Worm (Caenorhabditis elegans) whole organism, L3 larva: ENCODE results near the gene scl-20.

ENCODE experiments used
- ZK546.5 ChIP-seq: sonication (generic microtip); optimal IDR thresholded peaks from 2 replicates; lab custom pipeline; 2017; ENCODE audit warnings: missing biosample characterization, missing genetic modification characterization
- ceh-16 ChIP-seq: sonication (generic microtip); optimal IDR thresholded peaks from 2 replicates; lab custom pipeline; 2017; ENCODE audit warnings: missing biosample characterization, missing genetic modification characterization
- elt-1 ChIP-seq: fragments of 150-350 bp; optimal IDR thresholded peaks from 2 replicates; lab custom pipeline; 2014; ENCODE audit warnings: missing biosample characterization, missing genetic modification characterization
- fos-1 ChIP-seq: fragments of 150-350 bp; optimal IDR thresholded peaks from 2 replicates; lab custom pipeline; 2014; ENCODE audit warnings: missing biosample characterization, missing genetic modification characterization
- lin-39 ChIP-seq: fragments of 150-350 bp; optimal IDR thresholded peaks from 2 replicates; lab custom pipeline; 2018; ENCODE audit warnings: missing biosample characterization, missing genetic modification reagents, missing genetic modification characterization
- nhr-12 ChIP-seq: fragments of 150-350 bp; optimal IDR thresholded peaks from 2 replicates; lab custom pipeline; 2014; ENCODE audit warnings: missing biosample characterization, missing genetic modification characterization
- nhr-77 ChIP-seq: fragments of 150-350 bp; optimal IDR thresholded peaks from 2 replicates; lab custom pipeline; 2014; ENCODE audit warnings: missing biosample characterization, missing genetic modification characterization
- unc-39 ChIP-seq: sonication (generic microtip); optimal IDR thresholded peaks from 4 replicates; lab custom pipeline; 2017; ENCODE audit warnings: missing biosample characterization, missing genetic modification characterization
- unc-62 ChIP-seq: fragments of 150-350 bp; sonication (generic microtip); optimal IDR thresholded peaks from 4 replicates; lab custom pipeline; 2014; ENCODE audit warnings: missing biosample characterization, missing genetic modification reagents, missing genetic modification characterization
- ztf-11 ChIP-seq: fragments of 150-350 bp; optimal IDR thresholded peaks from 2 replicates; lab custom pipeline; 2014; ENCODE audit warnings: missing biosample characterization, missing genetic modification characterization
- ztf-4 ChIP-seq: fragments of 150-350 bp; optimal IDR thresholded peaks from 2 replicates; lab custom pipeline; 2014; ENCODE audit warnings: missing biosample characterization, missing genetic modification characterization

ce11 chrV:18708015-18708414 lies 26.3 kb downstream of the scl-20 start:
- TF ChIP-seq ceh-16 (tag; lab: Kevin White, UChicago) = no peak
- TF ChIP-seq nhr-12 = no peak
- TF ChIP-seq nhr-77 = no peak
- no peak for TF ChIP-seq lin-39 (tag; lab: Kevin White, UChicago)
- no peak for TF ChIP-seq fos-1 (tag; lab: Kevin White, UChicago)
- TF ChIP-seq ztf-4 (tag; lab: Kevin White, UChicago) = no peak
- no peak for TF ChIP-seq unc-39 (tag; lab: Kevin White, UChicago)
- TF ChIP-seq ztf-11 (tag; lab: Kevin White, UChicago) = no peak
- TF ChIP-seq elt-1 (tag; lab: Kevin White, UChicago) = no peak
- no peak for TF ChIP-seq unc-62 (GFP tag; lab: Kevin White, UChicago)
- TF ChIP-seq ZK546.5 (tag; lab: Kevin White, UChicago) = no peak
